Fruit fly (Drosophila melanogaster): ENCODE measurements around the gene Pbp95.

Pbp95 gene

DNA sequence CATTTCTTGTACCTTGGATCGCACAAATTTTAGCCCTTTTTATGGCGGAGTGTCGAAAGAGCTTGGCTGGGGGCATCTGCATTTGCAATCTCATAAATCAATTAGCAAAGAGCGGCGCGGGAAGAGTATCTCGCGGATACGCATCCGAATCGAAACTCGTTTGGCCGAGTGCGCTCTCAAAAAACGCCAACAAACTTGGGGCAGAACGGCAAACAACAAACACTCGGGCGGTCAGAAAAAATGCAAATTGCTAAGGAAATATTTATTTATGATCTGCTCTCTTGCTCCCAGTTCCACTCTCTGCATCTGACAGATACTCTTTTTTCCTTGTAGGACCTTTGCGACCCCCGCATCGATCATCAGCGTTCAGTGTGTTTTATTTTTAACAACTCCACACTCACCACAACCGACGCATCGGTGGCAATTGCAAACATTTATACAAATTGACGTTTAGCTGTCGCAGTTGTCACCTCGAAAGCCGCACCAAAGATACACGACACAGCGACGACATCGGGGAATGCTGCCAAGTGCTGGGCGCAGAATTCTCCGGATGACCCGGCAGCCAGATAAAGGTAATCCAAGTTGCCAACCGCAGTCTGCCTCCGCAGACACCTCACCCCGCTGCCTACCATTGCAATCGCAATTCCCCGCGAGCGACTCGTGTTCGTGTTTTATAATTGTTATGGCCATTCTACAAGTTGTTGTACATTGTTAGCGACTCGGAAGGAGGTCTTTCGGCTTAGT lies 44.5 kb upstream of the Pbp95 start:
- TF ChIP-seq Ets98B (GFP tag; IDR thresholded peaks at IDR 0.05) (no peak), CG9948 (tag; optimal IDR thresholded peaks at IDR 0.05) (no peak), rn (GFP tag; IDR thresholded peaks at IDR 0.05) (no peak), Pif1B (GFP tag; optimal IDR thresholded peaks at IDR 0.05) (no peak), CG4496 (GFP tag; IDR thresholded peaks at IDR 0.05) (no peak), CG34367 (tag; optimal IDR thresholded peaks at IDR 0.05) (no peak), CG10348 (GFP tag; IDR thresholded peaks at IDR 0.05) (no peak), CG32121 (GFP tag; IDR thresholded peaks at IDR 0.05) (no peak), gl (tag; optimal IDR thresholded peaks at IDR 0.05) (no peak), D1 (tag; optimal IDR thresholded peaks at IDR 0.05) (no peak), EcR (GFP tag; optimal IDR thresholded peaks at IDR 0.05) (peak; percentile 61), Pif1A (GFP tag; optimal IDR thresholded peaks at IDR 0.05) (no peak), Snoo (tag; optimal IDR thresholded peaks at IDR 0.05) (no peak), CG14655 (GFP tag; optimal IDR thresholded peaks at IDR 0.05) (no peak), CG12605 (GFP tag; IDR thresholded peaks at IDR 0.05) (no peak), CG13204 (GFP tag; optimal IDR thresholded peaks at IDR 0.05) (peak; percentile 39), CG17806 (tag; optimal IDR thresholded peaks at IDR 0.05) (no peak)

DNA sequence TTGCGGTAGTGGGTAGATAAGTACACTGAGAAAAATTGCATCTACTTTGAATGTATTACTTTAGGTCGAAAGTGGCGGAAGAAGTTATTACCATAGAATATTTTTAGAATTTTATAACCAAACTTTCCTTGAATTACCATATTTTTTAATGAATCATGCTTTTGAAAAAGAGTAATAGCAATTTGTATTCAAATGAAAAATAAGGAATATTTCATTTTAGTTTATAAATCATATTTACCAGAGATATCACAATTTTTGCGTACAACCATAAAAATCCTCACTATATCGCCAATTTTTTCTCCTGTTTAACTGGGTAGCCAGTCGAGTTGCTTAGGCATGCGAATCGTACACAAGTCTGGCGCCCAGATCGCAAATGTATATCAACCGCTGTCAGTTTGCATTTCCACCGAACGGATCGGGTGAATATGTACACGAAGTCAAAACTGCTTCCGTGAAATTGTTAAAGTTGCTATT lies 43.9 kb upstream of the Pbp95 start:
- TF ChIP-seq CG9948 (tag; optimal IDR thresholded peaks at IDR 0.05) (peak; percentile 86), rn (GFP tag; IDR thresholded peaks at IDR 0.05) (0 out of 2 replicates have a peak, but pooled peaks have one; percentile 9), CG17806 (tag; optimal IDR thresholded peaks at IDR 0.05) (peak; percentile 89), CG34367 (tag; optimal IDR thresholded peaks at IDR 0.05) (peak; percentile 62), CG4496 (GFP tag; IDR thresholded peaks at IDR 0.05) (peak; percentile 83), gl (tag; optimal IDR thresholded peaks at IDR 0.05) (peak; percentile 15), Pif1A (GFP tag; optimal IDR thresholded peaks at IDR 0.05) (peak; percentile 80), CG14655 (GFP tag; optimal IDR thresholded peaks at IDR 0.05) (peak; percentile 93), Ets98B (GFP tag; IDR thresholded peaks at IDR 0.05) (peak; percentile 78), CG12605 (GFP tag; IDR thresholded peaks at IDR 0.05) (peak; percentile 63), EcR (GFP tag; optimal IDR thresholded peaks at IDR 0.05) (no peak), D1 (tag; optimal IDR thresholded peaks at IDR 0.05) (peak; percentile 47), CG13204 (GFP tag; optimal IDR thresholded peaks at IDR 0.05) (peak; percentile 4), CG8159 (tag; optimal IDR thresholded peaks at IDR 0.05) (peak; percentile 90), fd96Ca (GFP tag; IDR thresholded peaks at IDR 0.05) (no peak), Pif1B (GFP tag; optimal IDR thresholded peaks at IDR 0.05) (peak; percentile 71), CG8301 (tag; optimal IDR thresholded peaks at IDR 0.05) (peak; percentile 91), CG10348 (GFP tag; IDR thresholded peaks at IDR 0.05) (0 out of 2 replicates have a peak, but pooled peaks have one; percentile 21), CG32121 (GFP tag; IDR thresholded peaks at IDR 0.05) (peak; percentile 65), Snoo (tag; optimal IDR thresholded peaks at IDR 0.05) (peak; percentile 27), CG15710 (tag; optimal IDR thresholded peaks at IDR 0.05) (peak; percentile 76)

DNA sequence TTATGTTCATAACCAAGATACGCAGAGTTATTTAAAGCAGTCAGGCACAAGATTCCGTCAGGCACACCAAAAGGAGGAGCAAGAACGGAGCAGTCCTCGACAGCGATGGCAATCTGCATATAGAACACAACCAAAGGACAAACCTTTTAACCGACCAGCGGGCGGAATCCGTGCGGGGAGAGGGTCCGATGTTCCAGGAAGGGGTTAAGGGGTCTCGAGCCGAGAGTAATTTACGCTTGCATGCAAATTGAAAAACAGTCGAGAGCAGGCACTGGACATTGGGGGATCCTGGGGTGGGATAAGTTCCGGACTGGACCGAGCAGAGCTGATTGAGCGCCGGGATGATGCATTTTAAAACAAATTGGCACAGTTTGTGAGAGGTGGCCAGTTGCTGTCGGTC lies 43.0 kb upstream of the Pbp95 start:
- TF ChIP-seq EcR (GFP tag; optimal IDR thresholded peaks at IDR 0.05) (no peak), gl (tag; optimal IDR thresholded peaks at IDR 0.05) (no peak), CG8301 (tag; optimal IDR thresholded peaks at IDR 0.05) (no peak), Pif1B (GFP tag; optimal IDR thresholded peaks at IDR 0.05) (no peak), CG9948 (tag; optimal IDR thresholded peaks at IDR 0.05) (no peak), CG15710 (tag; optimal IDR thresholded peaks at IDR 0.05) (no peak), CG17806 (tag; optimal IDR thresholded peaks at IDR 0.05) (no peak), CG14655 (GFP tag; optimal IDR thresholded peaks at IDR 0.05) (no peak), fd96Ca (GFP tag; IDR thresholded peaks at IDR 0.05) (no peak), Snoo (tag; optimal IDR thresholded peaks at IDR 0.05) (no peak), CG12605 (GFP tag; IDR thresholded peaks at IDR 0.05) (no peak), Ets98B (GFP tag; IDR thresholded peaks at IDR 0.05) (no peak), CG8159 (tag; optimal IDR thresholded peaks at IDR 0.05) (no peak), Pif1A (GFP tag; optimal IDR thresholded peaks at IDR 0.05) (no peak), CG32121 (GFP tag; IDR thresholded peaks at IDR 0.05) (no peak), rn (GFP tag; IDR thresholded peaks at IDR 0.05) (no peak), CG10348 (GFP tag; IDR thresholded peaks at IDR 0.05) (no peak)

DNA sequence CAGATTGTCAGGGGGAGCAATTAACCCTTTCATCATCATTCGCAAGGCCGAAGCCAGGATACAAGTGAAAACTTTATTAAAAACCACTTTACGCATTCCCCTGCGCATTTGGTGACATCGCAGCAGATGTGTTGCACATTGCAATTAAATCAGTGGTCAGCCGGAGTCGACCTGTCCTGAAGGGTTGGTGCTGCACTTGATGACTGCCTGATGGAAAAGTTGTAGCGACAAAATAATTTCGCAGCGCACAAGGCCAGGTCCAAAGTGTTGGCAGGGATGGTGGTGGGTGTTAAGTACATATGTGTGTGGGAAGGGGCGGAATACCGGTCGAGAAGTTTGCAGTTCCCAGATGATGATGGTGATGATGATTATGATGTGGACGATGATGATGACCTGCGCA lies 41.4 kb upstream of the Pbp95 start:
- TF ChIP-seq CG8301 (tag; optimal IDR thresholded peaks at IDR 0.05) (no peak), CG32121 (GFP tag; IDR thresholded peaks at IDR 0.05) (no peak), CG13204 (GFP tag; optimal IDR thresholded peaks at IDR 0.05) (no peak), CG14655 (GFP tag; optimal IDR thresholded peaks at IDR 0.05) (no peak), CG12605 (GFP tag; IDR thresholded peaks at IDR 0.05) (no peak), CG17806 (tag; optimal IDR thresholded peaks at IDR 0.05) (no peak), CG15710 (tag; optimal IDR thresholded peaks at IDR 0.05) (no peak), CG34367 (tag; optimal IDR thresholded peaks at IDR 0.05) (no peak), fd96Ca (GFP tag; IDR thresholded peaks at IDR 0.05) (no peak), CG9948 (tag; optimal IDR thresholded peaks at IDR 0.05) (no peak), Ets98B (GFP tag; IDR thresholded peaks at IDR 0.05) (no peak), CG10348 (GFP tag; IDR thresholded peaks at IDR 0.05) (no peak), CG4496 (GFP tag; IDR thresholded peaks at IDR 0.05) (no peak), CG8159 (tag; optimal IDR thresholded peaks at IDR 0.05) (no peak), rn (GFP tag; IDR thresholded peaks at IDR 0.05) (no peak)

DNA sequence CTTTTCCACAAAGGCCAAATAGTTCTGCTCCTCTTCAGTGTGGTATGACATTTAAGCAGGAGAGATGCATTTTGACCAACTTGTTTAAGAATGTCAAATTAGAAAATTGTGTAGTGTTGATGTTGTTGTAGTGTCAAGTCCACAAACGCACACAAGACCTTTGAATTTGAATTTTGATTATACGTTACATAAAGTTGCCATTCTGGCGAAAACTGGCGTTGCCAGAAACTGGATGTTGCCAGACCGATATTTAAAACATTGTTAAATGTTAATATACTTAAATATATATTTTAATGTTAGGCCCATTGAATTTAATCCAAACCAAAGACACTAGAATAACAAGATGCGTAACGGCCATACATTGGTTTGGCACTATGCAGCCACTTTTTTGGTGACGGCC lies 40.5 kb upstream of the Pbp95 start:
- TF ChIP-seq CG4496 (GFP tag; IDR thresholded peaks at IDR 0.05), result 0 out of 3 replicates have a peak, but pooled peaks have one; percentile 29
- no peak for TF ChIP-seq CG17806 (tag; optimal IDR thresholded peaks at IDR 0.05)

All from whole organism, pupa.